Fruit fly (Drosophila melanogaster): ENCODE data around the gene PIG-Wb.

Gene PIG-Wb

DNA sequence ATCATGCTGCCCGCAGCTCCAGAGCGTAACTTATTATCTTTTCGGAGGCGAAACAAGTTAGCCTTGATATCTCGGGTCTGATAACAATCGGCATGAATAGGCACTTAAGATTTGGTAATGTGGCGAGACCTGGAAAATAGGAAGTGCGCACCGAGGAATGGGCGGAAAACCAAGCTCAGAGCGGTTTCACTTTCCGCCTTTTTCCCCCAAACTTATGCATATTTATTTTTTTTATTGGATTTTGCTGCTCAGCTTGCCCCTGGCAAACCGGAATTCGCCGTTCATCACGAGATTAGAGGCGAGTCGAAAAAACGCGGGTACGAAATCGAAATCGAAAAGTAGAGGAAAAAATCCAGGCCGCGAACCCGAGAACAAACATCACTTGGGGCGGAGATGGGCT lies 17.0 kb upstream of the PIG-Wb start:
- no peak for TF ChIP-seq dac (GFP tag; optimal IDR thresholded peaks at IDR 0.05)
- peak; percentile 77 for TF ChIP-seq Blimp-1 (GFP tag; optimal IDR thresholded peaks at IDR 0.05)

DNA sequence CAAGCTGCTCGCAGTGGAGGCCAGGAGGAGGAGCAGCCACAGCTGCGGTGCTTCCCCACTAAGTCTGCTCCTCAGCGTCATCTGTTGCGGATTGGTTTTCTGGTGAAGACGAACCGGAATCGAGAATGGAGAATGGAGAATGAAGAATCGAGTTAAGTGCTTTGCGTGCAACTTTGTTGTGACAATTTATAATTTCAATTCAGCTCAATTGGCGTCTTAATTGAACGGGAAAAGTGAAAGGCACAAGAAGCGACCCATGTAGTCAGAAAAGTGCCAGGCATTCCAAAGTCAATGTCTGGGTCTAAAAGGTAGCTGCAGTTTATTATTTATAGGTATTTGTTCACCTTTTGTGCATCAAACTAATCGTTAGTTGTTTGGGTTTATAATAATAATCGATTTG lies 16.4 kb upstream of the PIG-Wb start:
- TF ChIP-seq CG7368 (GFP tag; optimal IDR thresholded peaks at IDR 0.05) = no peak
- TF ChIP-seq Lpt (GFP tag; optimal IDR thresholded peaks at IDR 0.05) = no peak
- TF ChIP-seq fkh (GFP tag; optimal IDR thresholded peaks at IDR 0.05) = no peak
- peak; percentile 91 for TF ChIP-seq dsx (GFP tag; optimal IDR thresholded peaks at IDR 0.05; ENCODE audit: poor library complexity, severe bottlenecking)

DNA sequence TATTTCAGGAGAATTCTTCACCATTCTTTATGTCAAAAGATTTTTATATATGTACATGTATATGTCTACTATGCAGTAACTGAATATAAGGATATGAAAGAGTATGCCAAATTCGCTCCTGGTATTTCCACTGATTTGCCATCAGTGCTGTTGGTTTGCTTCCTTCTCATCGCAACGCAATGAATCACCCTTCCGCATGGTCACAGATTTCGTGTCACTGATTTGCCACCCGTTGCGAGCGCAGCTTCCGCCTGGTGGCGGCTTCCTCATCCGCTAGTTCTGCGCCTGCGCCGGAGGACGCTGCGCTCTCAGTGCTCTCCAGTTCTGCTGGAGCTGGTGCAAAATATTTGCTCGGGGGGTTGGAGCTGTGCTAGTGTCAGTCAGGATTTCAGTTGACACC lies 10.3 kb upstream of the PIG-Wb start:
- TF ChIP-seq CG15336 (GFP tag; IDR thresholded peaks at IDR 0.05) (no peak), ss (GFP tag; optimal IDR thresholded peaks at IDR 0.05) (peak in 1 of 2 experiments; percentile 25), Sox102F (GFP tag; optimal IDR thresholded peaks at IDR 0.05) (no peak), topi (GFP tag; optimal IDR thresholded peaks at IDR 0.05) (no peak), Eip78C (GFP tag) (peak; percentile 57), CG16779 (tag; optimal IDR thresholded peaks at IDR 0.05) (no peak), Eip75B (GFP tag; optimal IDR thresholded peaks at IDR 0.05) (no peak), svp (GFP tag) (peak; percentile 38), lz (GFP tag; optimal IDR thresholded peaks at IDR 0.05) (no peak), achi (GFP tag; optimal IDR thresholded peaks at IDR 0.05) (no peak), CG6854 (GFP tag; optimal IDR thresholded peaks at IDR 0.05) (no peak), esn (GFP tag; optimal IDR thresholded peaks at IDR 0.05) (peak; percentile 7), CG32006 (GFP tag; optimal IDR thresholded peaks at IDR 0.05) (peak; percentile 5), Hr39 (GFP tag; optimal IDR thresholded peaks at IDR 0.05) (no peak), Met (GFP tag; optimal IDR thresholded peaks at IDR 0.05) (peak; percentile 5), CG6792 (GFP tag; optimal IDR thresholded peaks at IDR 0.05) (no peak), CG34406 (GFP tag; optimal IDR thresholded peaks at IDR 0.05) (no peak), CG3919 (GFP tag; optimal IDR thresholded peaks at IDR 0.05) (no peak), CG9139 (GFP tag; optimal IDR thresholded peaks at IDR 0.05) (no peak), Lpt (GFP tag; optimal IDR thresholded peaks at IDR 0.05) (no peak), CG4318 (GFP tag; optimal IDR thresholded peaks at IDR 0.05) (no peak), Sox15 (GFP tag; optimal IDR thresholded peaks at IDR 0.05) (no peak), CG11762 (GFP tag; optimal IDR thresholded peaks at IDR 0.05; ENCODE audit: insufficient read depth) (no peak), Gug (GFP tag; IDR thresholded peaks at IDR 0.05) (no peak), CG11294 (GFP tag; IDR thresholded peaks at IDR 0.05) (no peak), spab (GFP tag; optimal IDR thresholded peaks at IDR 0.05) (no peak), Eip93F (GFP tag; optimal IDR thresholded peaks at IDR 0.05) (no peak)

DNA sequence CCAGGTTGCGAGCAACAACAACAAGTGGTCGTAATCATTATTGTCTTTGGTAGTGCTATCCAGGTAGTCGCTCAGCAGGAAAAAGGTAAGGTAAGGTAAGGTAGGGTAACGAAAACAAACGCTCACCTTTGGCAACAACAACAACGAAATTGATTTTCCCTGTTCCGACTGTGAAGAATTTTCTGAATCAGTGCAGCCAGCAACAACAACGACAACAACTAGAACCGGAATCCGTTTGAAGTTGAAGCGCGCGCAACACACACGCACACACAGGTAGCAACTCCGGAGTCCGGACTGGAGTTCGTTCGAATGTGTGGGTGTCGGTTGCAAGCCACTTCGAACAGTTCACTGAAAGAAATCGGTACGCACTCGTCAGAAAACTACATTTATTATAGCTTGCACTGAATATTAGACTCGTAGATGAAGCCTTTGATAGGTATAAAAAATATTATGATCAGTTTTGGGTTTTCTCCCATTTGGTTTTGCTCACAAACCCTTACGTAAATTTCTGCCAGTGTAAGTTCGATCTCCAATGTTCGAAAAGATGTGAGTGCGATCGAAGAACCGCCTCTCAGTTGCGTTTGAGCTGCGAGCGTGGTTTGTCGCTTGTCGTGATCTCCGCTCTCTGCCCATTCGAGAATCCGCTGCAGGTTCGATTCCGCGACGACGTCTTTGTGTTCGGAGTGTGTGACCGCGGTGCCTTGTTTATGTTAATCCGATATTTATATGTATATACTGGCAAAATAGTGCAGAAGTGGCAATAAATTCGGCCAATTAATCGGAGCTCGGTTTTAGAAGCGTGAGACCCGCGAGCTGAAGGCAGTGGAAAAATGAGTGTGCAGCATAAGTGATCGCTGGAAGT lies 8.7 kb upstream of the PIG-Wb start, which contains the start of gene CG13921:
Gene CG13921 (plus strand): TSS at position 570 of the 862 bp plus-strand sequence.
- TF ChIP-seq Eip78C (GFP tag) (peak; percentile 100), net (GFP tag; optimal IDR thresholded peaks at IDR 0.05) (peak; percentile 99), dsx (GFP tag; optimal IDR thresholded peaks at IDR 0.05; ENCODE audit: poor library complexity, severe bottlenecking) (peak; percentile 99), CG16779 (tag; optimal IDR thresholded peaks at IDR 0.05) (peak; percentile 93), CG8319 (GFP tag; optimal IDR thresholded peaks at IDR 0.05) (peak; percentile 99), CG3919 (GFP tag; optimal IDR thresholded peaks at IDR 0.05) (peak; percentile 100), Ets21C (GFP tag; optimal IDR thresholded peaks at IDR 0.05) (peak; percentile 99), svp (GFP tag) (peak; percentile 100), CG7368 (GFP tag; optimal IDR thresholded peaks at IDR 0.05) (peak; percentile 100), Eip93F (GFP tag; optimal IDR thresholded peaks at IDR 0.05) (peak; percentile 99), esn (GFP tag; optimal IDR thresholded peaks at IDR 0.05) (peak; percentile 100), CG6276 (GFP tag; optimal IDR thresholded peaks at IDR 0.05) (peak; percentile 99), fd59A (GFP tag; optimal IDR thresholded peaks at IDR 0.05) (peak; percentile 100), CG6854 (GFP tag; optimal IDR thresholded peaks at IDR 0.05) (peak; percentile 99), vri (GFP tag; optimal IDR thresholded peaks at IDR 0.05) (peak; percentile 99), acj6 (GFP tag; optimal IDR thresholded peaks at IDR 0.05) (peak; percentile 100), lz (GFP tag; optimal IDR thresholded peaks at IDR 0.05) (peak; percentile 100), ss (GFP tag; optimal IDR thresholded peaks at IDR 0.05) (peak; percentile 99), CG8632 (GFP tag; optimal IDR thresholded peaks at IDR 0.05) (peak; percentile 99), CG15336 (GFP tag; IDR thresholded peaks at IDR 0.05) (peak; percentile 100), CG11762 (GFP tag; optimal IDR thresholded peaks at IDR 0.05; ENCODE audit: insufficient read depth) (peak; percentile 100), CG10669 (GFP tag; optimal IDR thresholded peaks at IDR 0.05) (peak; percentile 100), achi (GFP tag; optimal IDR thresholded peaks at IDR 0.05) (peak; percentile 99), CG11294 (GFP tag; IDR thresholded peaks at IDR 0.05) (peak; percentile 99), CG9139 (GFP tag; optimal IDR thresholded peaks at IDR 0.05) (peak; percentile 99), Blimp-1 (GFP tag; optimal IDR thresholded peaks at IDR 0.05) (peak; percentile 97), spab (GFP tag; optimal IDR thresholded peaks at IDR 0.05) (peak; percentile 100), dac (GFP tag; optimal IDR thresholded peaks at IDR 0.05) (peak; percentile 99)
